Fruit fly (Drosophila melanogaster) whole organism, prepupa: ENCODE measurements around the gene CG18731.

ENCODE experiments used
- CG10669 ChIP-seq: fragments of 200-800 bp; sonication (Bioruptor generic); optimal IDR thresholded peaks from 3 replicates; lab custom pipeline; 2018; ENCODE audit warnings: missing biosample characterization, mild to moderate bottlenecking, missing genetic modification characterization, moderate library complexity
- CG16779 ChIP-seq: fragments of 200-800 bp; sonication (Bioruptor generic); optimal IDR thresholded peaks from 3 replicates; lab custom pipeline; 2017; ENCODE audit warnings: missing biosample characterization, mild to moderate bottlenecking, missing genetic modification characterization
- CG7368 ChIP-seq: fragments of 200-800 bp; sonication (Bioruptor generic); optimal IDR thresholded peaks from 3 replicates; lab custom pipeline; 2016; ENCODE audit warnings: missing biosample characterization, missing genetic modification characterization
- Eip75B ChIP-seq: fragments of 200-800 bp; sonication (Bioruptor generic); optimal IDR thresholded peaks from 3 replicates; lab custom pipeline; 2016; ENCODE audit warnings: missing biosample characterization, missing genetic modification characterization
- OdsH ChIP-seq: fragments of 200-800 bp; sonication (Bioruptor generic); optimal IDR thresholded peaks from 3 replicates; lab custom pipeline; 2016; ENCODE audit warnings: missing biosample characterization, missing genetic modification characterization
- cyc ChIP-seq: fragments of 200-800 bp; sonication (Bioruptor generic); optimal IDR thresholded peaks from 3 replicates; lab custom pipeline; 2016; ENCODE audit warnings: missing biosample characterization, missing genetic modification characterization
- salr ChIP-seq, 2 experiments: fragments of 200-800 bp; sonication (Bioruptor generic); optimal IDR thresholded peaks; 3 replicates each; lab custom pipeline; 2016 to 2018; ENCODE audit warnings: missing biosample characterization in 2 of 2, missing genetic modification characterization in 2 of 2, mild to moderate bottlenecking in 1 of 2

DNA sequence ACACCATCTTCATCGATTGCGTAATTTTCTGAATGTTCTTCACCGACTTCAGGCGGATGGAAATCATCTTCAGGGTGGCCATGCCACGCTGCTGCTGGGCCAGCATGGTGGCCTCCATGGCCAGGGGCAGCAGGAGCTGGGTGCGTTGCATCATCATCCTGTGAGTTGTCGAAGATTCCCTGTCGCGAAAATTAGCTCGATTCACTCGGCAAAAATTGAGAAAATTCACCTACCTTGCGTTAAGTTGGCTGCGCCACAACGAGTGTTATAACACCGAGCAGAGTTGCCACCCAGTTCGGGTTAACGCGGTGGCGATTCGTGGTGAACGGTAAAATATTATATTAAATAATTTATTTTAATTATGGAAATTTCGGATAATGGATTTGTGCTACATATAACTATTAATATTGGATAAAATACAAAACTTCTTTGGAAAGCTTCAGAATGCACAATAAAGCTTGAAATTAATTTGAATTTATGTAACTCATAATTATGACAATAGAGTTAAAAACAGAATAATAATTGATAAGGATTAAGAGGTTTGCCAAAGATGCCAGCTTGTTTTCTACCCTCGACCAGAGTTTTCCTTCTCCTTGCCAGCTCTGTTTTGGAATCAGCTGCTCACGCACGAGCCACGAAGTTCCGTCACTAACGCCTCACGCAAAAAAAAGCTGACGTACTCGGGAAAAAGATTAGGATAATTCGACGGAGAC, 23.9 kb downstream of the CG18731 start, which contains the start of the genes ATPsyngamma and yata:
- TF ChIP-seq OdsH (GFP tag; lab: Kevin White, UChicago) (no peak), CG16779 (no peak), Eip75B (GFP tag; lab: Kevin White, UChicago) (no peak), cyc (no peak), CG10669 (GFP tag; lab: Kevin White, UChicago) (no peak), salr (GFP tag; optimal IDR thresholded peaks at IDR 0.05; lab: Kevin White, UChicago) (no peak), CG7368 (no peak)
